Worm (Caenorhabditis elegans): ENCODE results near the gene Y38H6C.21.

The Y38H6C.21 gene

ce11 chrV:20556260-20556659, 1.2 kb upstream of the Y38H6C.21 start, which contains the start of gene Y38H6C.23:
Y38H6C.23 (minus strand) TSS chrV:20556360.
- TF ChIP-seq dpff-1 (tag; optimal IDR thresholded peaks at IDR 0.05) (no peak), nhr-80 (tag; optimal IDR thresholded peaks at IDR 0.05) (peak; percentile 2), T26A5.8 (tag; optimal IDR thresholded peaks at IDR 0.05) (no peak), egl-44 (GFP tag; IDR thresholded peaks at IDR 0.05) (no peak)

ce11 chrV:20552971-20553370, 2.1 kb downstream of the Y38H6C.21 start, which contains the start of gene vmo-1:
vmo-1 (minus strand) TSS chrV:20553071.
- TF ChIP-seq bed-2 (GFP tag; IDR thresholded peaks at IDR 0.05) (no peak), nhr-120 (GFP tag; IDR thresholded peaks at IDR 0.05) (no peak), hsf-1 (GFP tag; IDR thresholded peaks at IDR 0.05) (no peak), F10E7.11 (tag; optimal IDR thresholded peaks at IDR 0.05) (no peak), Y56A3A.18 (GFP tag; IDR thresholded peaks at IDR 0.05) (no peak), pha-4 (tag; optimal IDR thresholded peaks at IDR 0.05) (no peak), nhr-80 (tag; optimal IDR thresholded peaks at IDR 0.05) (no peak), snpc-1.3 (tag; optimal IDR thresholded peaks at IDR 0.05; ENCODE audit: insufficient read depth) (no peak)

ce11 chrV:20551096-20551495, 4.0 kb downstream of the Y38H6C.21 start, which contains the start of gene Y38H6C.20:
Y38H6C.20 (minus strand) TSS chrV:20551196.
- TF ChIP-seq ama-1 (optimal IDR thresholded peaks at IDR 0.05) = no peak
- no peak for TF ChIP-seq ama-1 (GFP tag; optimal IDR thresholded peaks at IDR 0.05)
- TF ChIP-seq F22D6.2 (tag; optimal IDR thresholded peaks at IDR 0.05) = no peak
- no peak for TF ChIP-seq Y67H2A.10 (GFP tag; conservative IDR thresholded peaks at IDR 0.05)
- TF ChIP-seq F49E8.2 (tag; optimal IDR thresholded peaks at IDR 0.05; ENCODE audit: insufficient read depth) = no peak
- TF ChIP-seq C06A6.2 (GFP tag; conservative IDR thresholded peaks at IDR 0.05) = no peak
- no peak for TF ChIP-seq nhr-27 (tag; optimal IDR thresholded peaks at IDR 0.05)
- TF ChIP-seq hrde-1 (tag; optimal IDR thresholded peaks at IDR 0.05; ENCODE audit: borderline replicate concordance) = no peak
- TF ChIP-seq F37B4.10 (GFP tag; IDR thresholded peaks at IDR 0.05) = no peak
- no peak for TF ChIP-seq dox-1 (GFP tag; IDR thresholded peaks at IDR 0.05)
- no peak for TF ChIP-seq madf-10 (tag; optimal IDR thresholded peaks at IDR 0.05)
- no peak for TF ChIP-seq mcd-1 (GFP tag; IDR thresholded peaks at IDR 0.05)

- no peak for TF ChIP-seq Y53G8AR.9 (GFP tag; conservative IDR thresholded peaks at IDR 0.05)
- TF ChIP-seq xnd-1 (tag; optimal IDR thresholded peaks at IDR 0.05) = no peak
- no peak for TF ChIP-seq ceh-79 (tag; optimal IDR thresholded peaks at IDR 0.05)
- TF ChIP-seq snpc-4 (GFP tag; optimal IDR thresholded peaks at IDR 0.05) = no peak
- TF ChIP-seq snpc-4 (tag; optimal IDR thresholded peaks at IDR 0.05) = no peak
- TF ChIP-seq hsf-1 (GFP tag; IDR thresholded peaks at IDR 0.05) = no peak
- no peak for TF ChIP-seq F23B12.7 (tag; optimal IDR thresholded peaks at IDR 0.05; ENCODE audit: insufficient read depth)
- TF ChIP-seq bed-2 (GFP tag; IDR thresholded peaks at IDR 0.05) = no peak
- no peak for TF ChIP-seq ztf-18 (tag; optimal IDR thresholded peaks at IDR 0.05)
- TF ChIP-seq nhr-80 (tag; optimal IDR thresholded peaks at IDR 0.05) = no peak
- TF ChIP-seq unc-130 (GFP tag; optimal IDR thresholded peaks at IDR 0.05) = no peak
- TF ChIP-seq rec-8 (tag; optimal IDR thresholded peaks at IDR 0.05) = no peak
- no peak for TF ChIP-seq K11D2.4 (GFP tag; IDR thresholded peaks at IDR 0.05)
Observed at ce11 chrV:20547048-20547447, 8.0 kb downstream of the Y38H6C.21 start, which contains the start of gene Y38H6C.18. Y38H6C.18 (minus strand) TSS chrV:20547148.

ce11 chrV:20545742-20546141, 9.3 kb downstream of the Y38H6C.21 start:
- TF ChIP-seq Y53F4B.3 (GFP tag; IDR thresholded peaks at IDR 0.05) (no peak), egl-18 (GFP tag; IDR thresholded peaks at IDR 0.05) (no peak), bed-2 (GFP tag; IDR thresholded peaks at IDR 0.05) (no peak), F22D6.2 (tag; optimal IDR thresholded peaks at IDR 0.05) (no peak), Y79H2A.3 (GFP tag; conservative IDR thresholded peaks at IDR 0.05) (no peak), lin-40 (tag; optimal IDR thresholded peaks at IDR 0.05) (no peak), hmg-20 (GFP tag; IDR thresholded peaks at IDR 0.05) (no peak), cebp-1 (GFP tag; IDR thresholded peaks at IDR 0.05) (no peak), cebp-1 (tag; optimal IDR thresholded peaks at IDR 0.05) (no peak), cebp-2 (GFP tag; IDR thresholded peaks at IDR 0.05) (no peak), lin-35 (GFP tag; optimal IDR thresholded peaks at IDR 0.05) (no peak), F37B4.10 (GFP tag; IDR thresholded peaks at IDR 0.05) (no peak), akir-1 (GFP tag; optimal IDR thresholded peaks at IDR 0.05) (no peak), chd-7 (tag; optimal IDR thresholded peaks at IDR 0.05) (no peak)
